Worm (Caenorhabditis elegans): ENCODE measurements around the gene ZC8.6.

ZC8.6 gene

DNA sequence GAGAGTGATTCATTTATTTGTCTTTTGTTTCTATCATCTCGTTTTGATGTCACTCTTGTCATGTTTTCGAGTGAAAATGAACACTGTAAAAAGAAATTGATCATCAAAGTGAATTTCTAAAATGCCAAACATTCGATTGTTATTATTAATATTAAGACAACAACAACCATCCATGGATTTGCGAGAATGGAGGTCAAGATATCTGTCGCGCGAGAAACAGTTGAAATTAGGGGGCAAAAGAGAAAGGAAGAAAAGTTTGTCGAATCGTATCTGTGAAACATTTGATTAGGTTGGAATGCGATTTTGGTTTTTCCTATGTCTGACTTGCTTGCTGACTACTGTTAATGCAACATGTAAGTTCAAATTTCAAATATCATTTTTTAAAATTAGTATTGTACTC lies 23.6 kb upstream of the ZC8.6 start, which contains the start of gene ZC449.2:
TSS of gene ZC449.2 (plus strand) at position 290 of the 400 bp plus-strand sequence.
- no peak for TF ChIP-seq elt-1 (tag; optimal IDR thresholded peaks at IDR 0.05)
- TF ChIP-seq pqm-1 (tag; optimal IDR thresholded peaks at IDR 0.05): peak; percentile 38
- TF ChIP-seq ceh-16 (tag; optimal IDR thresholded peaks at IDR 0.05): no peak
- TF ChIP-seq nhr-12 (tag; optimal IDR thresholded peaks at IDR 0.05): no peak

DNA sequence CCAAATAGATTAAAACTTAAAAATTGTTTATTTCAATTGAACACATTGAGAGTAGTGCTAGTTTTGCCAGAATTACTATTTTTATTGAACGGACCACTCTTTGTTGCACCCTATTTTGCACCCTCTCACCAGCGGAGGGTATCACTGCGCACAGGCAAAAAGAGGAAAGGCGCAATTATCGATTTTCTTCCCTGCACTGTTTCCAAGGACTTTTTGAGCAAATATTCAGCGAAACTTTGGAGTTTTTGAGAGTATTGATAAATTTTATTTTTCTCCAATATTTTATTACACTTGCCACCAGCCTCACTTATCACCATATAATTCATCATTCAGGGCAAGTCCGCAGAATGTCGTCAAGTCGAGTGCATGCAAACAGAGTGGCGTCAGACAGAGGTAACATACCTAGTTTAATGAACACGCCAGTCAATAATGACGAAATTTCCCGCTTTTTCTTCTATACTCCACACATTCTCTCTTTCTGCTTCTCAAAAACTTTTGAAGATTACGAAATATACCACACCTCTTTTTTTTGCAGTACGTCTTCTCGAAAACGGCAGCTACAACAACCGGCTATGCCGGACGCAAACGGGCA lies 20.8 kb upstream of the ZC8.6 start:
- TF ChIP-seq nhr-25 (tag; optimal IDR thresholded peaks at IDR 0.05) (peak; percentile 43), lin-39 (tag; optimal IDR thresholded peaks at IDR 0.05) (peak; percentile 31), pha-4 (tag; optimal IDR thresholded peaks at IDR 0.05) (peak; percentile 58), elt-1 (tag; optimal IDR thresholded peaks at IDR 0.05) (no peak), tbx-2 (tag; optimal IDR thresholded peaks at IDR 0.05) (no peak), elt-2 (tag; optimal IDR thresholded peaks at IDR 0.05) (peak; percentile 56), snpc-4 (tag; optimal IDR thresholded peaks at IDR 0.05) (peak; percentile 11), nhr-23 (tag; optimal IDR thresholded peaks at IDR 0.05) (peak; percentile 47), zag-1 (tag; optimal IDR thresholded peaks at IDR 0.05) (no peak), elt-3 (tag; optimal IDR thresholded peaks at IDR 0.05) (no peak), ceh-28 (tag; optimal IDR thresholded peaks at IDR 0.05) (peak; percentile 58), pqm-1 (tag; optimal IDR thresholded peaks at IDR 0.05) (peak; percentile 27), unc-62 (GFP tag; optimal IDR thresholded peaks at IDR 0.05) (no peak), nfya-1 (tag; optimal IDR thresholded peaks at IDR 0.05; ENCODE audit: insufficient read depth) (peak; percentile 19), unc-39 (tag; optimal IDR thresholded peaks at IDR 0.05) (no peak)

DNA sequence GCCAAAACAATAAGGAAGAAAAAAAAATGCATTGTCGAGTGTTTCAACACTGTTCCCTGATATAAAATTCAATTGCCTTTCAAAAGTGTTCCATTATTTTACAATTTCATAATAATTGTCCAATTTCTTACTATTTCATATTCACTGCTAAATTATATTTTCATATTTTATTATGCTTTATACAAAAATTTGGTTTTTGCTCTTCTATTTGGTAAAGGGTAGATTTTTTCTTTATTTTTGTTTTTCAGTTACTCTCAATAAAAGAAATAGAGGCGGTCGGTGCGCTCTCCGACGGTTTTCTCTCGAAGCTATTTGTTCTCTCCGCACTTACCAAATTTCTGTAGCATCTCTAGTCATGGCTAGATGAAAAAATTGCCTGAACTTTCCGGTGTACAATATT lies 20.2 kb upstream of the ZC8.6 start, which contains the start of gene sek-3:
TSS of gene sek-3 (plus strand) at position 301 of the 400 bp plus-strand sequence.
- TF ChIP-seq pqm-1 (tag; optimal IDR thresholded peaks at IDR 0.05): no peak
- no peak for TF ChIP-seq unc-62 (GFP tag; optimal IDR thresholded peaks at IDR 0.05)
- no peak for TF ChIP-seq hmg-11 (tag; optimal IDR thresholded peaks at IDR 0.05)
- TF ChIP-seq lin-39 (tag; optimal IDR thresholded peaks at IDR 0.05): no peak
- no peak for TF ChIP-seq egl-5 (tag; optimal IDR thresholded peaks at IDR 0.05)
- no peak for TF ChIP-seq nhr-11 (tag; optimal IDR thresholded peaks at IDR 0.05)
- TF ChIP-seq aly-2 (tag; optimal IDR thresholded peaks at IDR 0.05): no peak

ce11 chrX:5015775-5016174 lies 18.4 kb upstream of the ZC8.6 start, which contains the start of gene ZC449.8:
Gene ZC449.8, plus strand, starts transcription at chrX:5016075.
- no peak for TF ChIP-seq mdl-1 (tag; optimal IDR thresholded peaks at IDR 0.05)
- TF ChIP-seq unc-62 (GFP tag; optimal IDR thresholded peaks at IDR 0.05): no peak
- TF ChIP-seq elt-2 (tag; optimal IDR thresholded peaks at IDR 0.05): no peak
- TF ChIP-seq ceh-16 (tag; optimal IDR thresholded peaks at IDR 0.05): no peak
- TF ChIP-seq nhr-237 (tag; optimal IDR thresholded peaks at IDR 0.05): no peak

DNA sequence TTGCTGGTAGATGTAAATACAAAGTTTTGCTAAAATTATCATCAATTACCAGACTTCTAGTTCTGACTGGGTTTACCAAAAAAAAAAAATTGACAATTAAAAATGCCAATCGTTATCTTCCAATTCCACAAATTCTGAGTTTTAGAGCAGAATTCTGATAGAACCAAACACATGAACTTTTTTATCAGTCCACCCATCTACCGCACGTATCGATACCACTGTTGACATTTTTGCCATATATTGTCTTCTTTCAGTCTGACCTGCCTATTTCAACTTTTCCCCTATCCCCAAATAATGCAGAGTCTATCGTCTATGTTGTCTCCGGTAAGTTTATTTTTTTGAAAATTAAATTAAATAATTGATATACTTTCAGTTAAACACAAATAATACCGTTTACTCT lies 16.4 kb upstream of the ZC8.6 start, which contains the start of gene ZC449.7:
TSS of gene ZC449.7 (plus strand) at position 249 of the 400 bp plus-strand sequence.
- no peak for TF ChIP-seq unc-39 (tag; optimal IDR thresholded peaks at IDR 0.05)
- TF ChIP-seq nhr-12 (tag; optimal IDR thresholded peaks at IDR 0.05): no peak
- no peak for TF ChIP-seq nhr-11 (tag; optimal IDR thresholded peaks at IDR 0.05)
- TF ChIP-seq ztf-11 (tag; optimal IDR thresholded peaks at IDR 0.05): no peak
- TF ChIP-seq pha-4 (tag; optimal IDR thresholded peaks at IDR 0.05): peak; percentile 10
- TF ChIP-seq nhr-67 (tag; optimal IDR thresholded peaks at IDR 0.05): no peak
- no peak for TF ChIP-seq fos-1 (tag; optimal IDR thresholded peaks at IDR 0.05)
- no peak for TF ChIP-seq ceh-16 (tag; optimal IDR thresholded peaks at IDR 0.05)
- TF ChIP-seq elt-2 (tag; optimal IDR thresholded peaks at IDR 0.05): peak; percentile 51
- no peak for TF ChIP-seq zag-1 (tag; optimal IDR thresholded peaks at IDR 0.05)
- no peak for TF ChIP-seq sea-2 (GFP tag; optimal IDR thresholded peaks at IDR 0.05)

DNA sequence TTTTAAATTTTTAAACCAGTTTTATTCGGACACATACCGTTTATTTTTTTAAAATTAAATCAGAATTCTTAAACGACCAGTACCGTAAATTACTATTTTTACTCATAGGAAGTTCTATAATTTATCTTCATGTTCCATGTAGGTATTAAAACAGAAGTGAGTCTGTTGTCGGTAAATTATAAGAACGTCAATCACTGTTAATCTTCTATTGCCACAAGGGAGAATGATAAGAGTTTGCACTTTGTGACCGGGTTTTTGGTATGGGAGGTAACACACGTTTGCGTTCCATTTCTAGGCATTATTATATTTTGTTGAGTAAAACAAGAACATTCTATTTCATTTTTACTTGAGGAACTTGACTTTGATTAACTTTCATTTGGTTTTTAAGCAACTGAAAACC lies 11.6 kb upstream of the ZC8.6 start, which contains the start of gene hsd-3:
TSS of gene hsd-3 (plus strand) at position 301 of the 400 bp plus-strand sequence.
- no peak for TF ChIP-seq jun-1 (tag; optimal IDR thresholded peaks at IDR 0.05)
- TF ChIP-seq fkh-2 (tag; optimal IDR thresholded peaks at IDR 0.05): no peak
- no peak for TF ChIP-seq elt-2 (tag; optimal IDR thresholded peaks at IDR 0.05)
- no peak for TF ChIP-seq nhr-67 (tag; optimal IDR thresholded peaks at IDR 0.05)
- no peak for TF ChIP-seq R02D3.7 (tag; optimal IDR thresholded peaks at IDR 0.05)
- no peak for TF ChIP-seq tbx-2 (tag; optimal IDR thresholded peaks at IDR 0.05)
- no peak for TF ChIP-seq ceh-9 (tag; optimal IDR thresholded peaks at IDR 0.05)

Measured in whole organism, L3 larva.